Worm (Caenorhabditis elegans): ENCODE results near the gene ocr-2.

- TF ChIP-seq ztf-11 (tag; optimal IDR thresholded peaks at IDR 0.05) (no peak), ama-1 (optimal IDR thresholded peaks at IDR 0.05) (no peak), nhr-11 (tag; optimal IDR thresholded peaks at IDR 0.05) (no peak), dmd-4 (tag; optimal IDR thresholded peaks at IDR 0.05) (no peak)
These were observed 15.3 kb upstream of the ocr-2 start for ce11 chrIV:8235114-8235686.

Data from whole organism, L2 larva.